Worm (Caenorhabditis elegans) whole organism, dauer: ENCODE results near the gene chil-24.
"Not testable (repeated sequence)": the region's sequence is repeated elsewhere in the genome, so short reads cannot be mapped to it uniquely, and the experiment has no call there.

Experiments
- unc-62 ChIP-seq: sonication (generic microtip); optimal IDR thresholded peaks from 2 replicates; lab custom pipeline; 2017; ENCODE audit warnings: missing biosample characterization, missing genetic modification reagents, missing genetic modification characterization

The chil-24 gene

DNA sequence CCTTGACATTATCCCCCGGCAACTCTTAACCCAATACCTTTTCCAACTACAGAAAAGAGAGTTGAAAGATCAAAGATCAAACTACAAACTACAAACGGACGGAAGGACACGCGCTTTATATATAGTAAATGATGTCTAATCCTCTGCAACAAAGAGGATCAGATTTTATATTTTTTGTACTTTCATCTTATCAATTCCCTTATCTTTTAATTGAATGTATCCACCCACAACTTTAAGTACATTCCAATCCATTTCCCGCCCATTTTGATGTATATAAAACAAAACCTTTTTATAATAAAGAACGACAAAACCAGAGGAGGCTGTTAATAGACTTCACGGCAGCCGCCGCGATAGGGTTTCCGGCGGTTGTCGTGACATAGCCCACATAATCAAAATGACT, 48.7 kb downstream of the chil-24 start, which contains the start of gene sri-40:
TSS of gene sri-40 (plus strand) at position 301 of the 400 bp plus-strand sequence.
- TF ChIP-seq unc-62 (GFP tag; lab: Kevin White, UChicago), result not testable (repeated sequence)
